Fruit fly (Drosophila melanogaster): ENCODE results near the gene CG42458.

dm6 chr3L:7422578-7422977 lies 1.0 kb upstream of the CG42458 start:
- no peak for TF ChIP-seq salm (tag; optimal IDR thresholded peaks at IDR 0.05)
- no peak for TF ChIP-seq dm (GFP tag; optimal IDR thresholded peaks at IDR 0.05)
